Worm (Caenorhabditis elegans) whole organism, mixed stage, embryonic: ENCODE measurements around the gene K09E9.7.
A peak's percentile ranks its signal among the peaks of the same experiment; 100 is the strongest.

Experiments
- M03D4.4 ChIP-seq: sonication (generic microtip); optimal IDR thresholded peaks from 2 replicates; lab custom pipeline; 2017; ENCODE audit warnings: mild to moderate bottlenecking, missing genetic modification characterization, missing compliant biosample characterization
- bed-3 ChIP-seq: fragments of 200-800 bp; sonication (Bioruptor generic); optimal IDR thresholded peaks from 3 replicates; lab custom pipeline; 2018; ENCODE audit warnings: mild to moderate bottlenecking, missing genetic modification characterization, moderate library complexity, missing compliant biosample characterization
- blmp-1 ChIP-seq: fragments of 150-350 bp; optimal IDR thresholded peaks from 2 replicates; lab custom pipeline; 2014; ENCODE audit warnings: missing biosample characterization, missing genetic modification characterization
- ceh-43 ChIP-seq: fragments of 200-800 bp; sonication (Bioruptor generic); optimal IDR thresholded peaks from 2 replicates; lab custom pipeline; 2018; ENCODE audit warnings: mild to moderate bottlenecking, missing genetic modification characterization, moderate library complexity, missing compliant biosample characterization
- ces-1 ChIP-seq: fragments of 150-350 bp; optimal IDR thresholded peaks from 2 replicates; lab custom pipeline; 2014; ENCODE audit warnings: missing biosample characterization, missing genetic modification reagents, missing genetic modification characterization
- drap-1 ChIP-seq: fragments of 200-800 bp; sonication (Bioruptor generic); optimal IDR thresholded peaks from 3 replicates; lab custom pipeline; 2018; ENCODE audit warnings: mild to moderate bottlenecking, missing genetic modification characterization, missing compliant biosample characterization
- elt-1 ChIP-seq: sonication (generic microtip); optimal IDR thresholded peaks from 2 replicates; lab custom pipeline; 2017; ENCODE audit warnings: missing genetic modification characterization, mild to moderate bottlenecking, missing compliant biosample characterization, antibody characterized with exemption, moderate library complexity, borderline replicate concordance; ENCODE audit not compliant: insufficient read depth
- elt-3 ChIP-seq: fragments of 150-350 bp; optimal IDR thresholded peaks from 2 replicates; lab custom pipeline; 2014; ENCODE audit warnings: missing biosample characterization, missing genetic modification characterization
- flh-1 ChIP-seq: fragments of 200-800 bp; sonication (Bioruptor generic); optimal IDR thresholded peaks from 2 replicates; lab custom pipeline; 2018; ENCODE audit warnings: mild to moderate bottlenecking, missing genetic modification characterization, moderate library complexity, missing compliant biosample characterization
- ham-2 ChIP-seq: fragments of 200-800 bp; sonication (Bioruptor generic); optimal IDR thresholded peaks from 2 replicates; lab custom pipeline; 2018; ENCODE audit warnings: mild to moderate bottlenecking, missing genetic modification characterization, missing compliant biosample characterization
- hlh-1 ChIP-seq: fragments of 150-350 bp; optimal IDR thresholded peaks from 2 replicates; lab custom pipeline; 2014; ENCODE audit warnings: missing biosample characterization, missing genetic modification reagents, missing genetic modification characterization
- lin-13 ChIP-seq: fragments of 150-350 bp; optimal IDR thresholded peaks from 2 replicates; lab custom pipeline; 2014; ENCODE audit warnings: missing biosample characterization, missing genetic modification characterization
- lin-32 ChIP-seq: fragments of 200-800 bp; sonication (Bioruptor generic); optimal IDR thresholded peaks from 2 replicates; lab custom pipeline; 2018; ENCODE audit warnings: mild to moderate bottlenecking, missing genetic modification characterization, missing compliant biosample characterization
- mab-5 ChIP-seq: fragments of 150-350 bp; optimal IDR thresholded peaks from 2 replicates; lab custom pipeline; 2014; ENCODE audit warnings: missing biosample characterization, missing genetic modification characterization
- mep-1 ChIP-seq: fragments of 150-350 bp; optimal IDR thresholded peaks from 2 replicates; lab custom pipeline; 2017; ENCODE audit warnings: missing biosample characterization, missing genetic modification reagents, missing genetic modification characterization, inconsistent platforms
- mls-2 ChIP-seq: sonication (generic microtip); optimal IDR thresholded peaks from 2 replicates; lab custom pipeline; 2016; ENCODE audit warnings: mild to moderate bottlenecking, missing genetic modification characterization, moderate library complexity, missing compliant biosample characterization
- nhr-2 ChIP-seq: fragments of 150-350 bp; optimal IDR thresholded peaks from 2 replicates; lab custom pipeline; 2014; ENCODE audit warnings: missing biosample characterization, missing genetic modification characterization
- nhr-237 ChIP-seq: fragments of 150-350 bp; optimal IDR thresholded peaks from 2 replicates; lab custom pipeline; 2014; ENCODE audit warnings: missing biosample characterization, missing genetic modification characterization
- nhr-76 ChIP-seq: sonication (generic microtip); optimal IDR thresholded peaks from 2 replicates; lab custom pipeline; 2017; ENCODE audit warnings: missing biosample characterization, missing genetic modification characterization
- pha-4 ChIP-seq: fragments of 150-350 bp; optimal IDR thresholded peaks from 2 replicates; lab custom pipeline; 2018; ENCODE audit warnings: missing biosample characterization, missing genetic modification reagents, missing genetic modification characterization
- sem-2 ChIP-seq: fragments of 200-800 bp; sonication (Bioruptor generic); optimal IDR thresholded peaks from 2 replicates; lab custom pipeline; 2018; ENCODE audit warnings: mild to moderate bottlenecking, missing genetic modification characterization, missing compliant biosample characterization
- snpc-4 ChIP-seq: fragments of 150-350 bp; optimal IDR thresholded peaks from 2 replicates; lab custom pipeline; 2014; ENCODE audit warnings: missing biosample characterization, missing genetic modification characterization
- sptf-1 ChIP-seq: sonication (generic microtip); optimal IDR thresholded peaks from 2 replicates; lab custom pipeline; 2017; ENCODE audit warnings: mild to moderate bottlenecking, missing genetic modification characterization, moderate library complexity, missing compliant biosample characterization
- unc-120 ChIP-seq: sonication (generic microtip); optimal IDR thresholded peaks from 2 replicates; lab custom pipeline; 2017; ENCODE audit warnings: missing genetic modification characterization, missing compliant biosample characterization; ENCODE audit not compliant: poor library complexity, severe bottlenecking
- unc-39 ChIP-seq: fragments of 150-350 bp; optimal IDR thresholded peaks from 2 replicates; lab custom pipeline; 2014; ENCODE audit warnings: missing biosample characterization, missing genetic modification characterization
- unc-62 ChIP-seq: fragments of 150-350 bp; optimal IDR thresholded peaks from 2 replicates; lab custom pipeline; 2014; ENCODE audit warnings: missing biosample characterization, missing genetic modification reagents, missing genetic modification characterization
- zip-8 ChIP-seq: fragments of 150-350 bp; optimal IDR thresholded peaks from 2 replicates; lab custom pipeline; 2014; ENCODE audit warnings: missing biosample characterization, missing genetic modification characterization
- ztf-11 ChIP-seq: fragments of 150-350 bp; optimal IDR thresholded peaks from 2 replicates; lab custom pipeline; 2014; ENCODE audit warnings: missing biosample characterization, missing genetic modification characterization

The K09E9.7 gene

ce11 chrX:15621001-15621400, 19.7 kb upstream of the K09E9.7 start:
- TF ChIP-seq sem-2 (no peak), mep-1 (no peak), lin-32 (GFP tag; lab: Kevin White, UChicago) (no peak), mls-2 (tag; lab: Kevin White, UChicago) (no peak), unc-120 (no peak), unc-62 (no peak), nhr-237 (tag; lab: Kevin White, UChicago) (no peak), M03D4.4 (tag; lab: Kevin White, UChicago) (no peak), bed-3 (GFP tag; lab: Kevin White, UChicago) (no peak), pha-4 (tag; lab: Kevin White, UChicago) (no peak), ztf-11 (tag; lab: Kevin White, UChicago) (no peak), flh-1 (GFP tag; lab: Kevin White, UChicago) (no peak), nhr-76 (tag; lab: Kevin White, UChicago) (no peak), ceh-43 (GFP tag; lab: Kevin White, UChicago) (no peak)

- TF ChIP-seq elt-1 (tag; lab: Kevin White, UChicago) = no peak
- no peak for TF ChIP-seq drap-1 (GFP tag; lab: Kevin White, UChicago)
- no peak for TF ChIP-seq snpc-4 (tag; lab: Kevin White, UChicago)
- no peak for TF ChIP-seq hlh-1 (tag; lab: Kevin White, UChicago)
- TF ChIP-seq zip-8 (tag; lab: Kevin White, UChicago) = peak; percentile 19
- TF ChIP-seq, all 35 proteins: peak for 1
Measured at ce11 chrX:15622041-15622440, 18.7 kb upstream of the K09E9.7 start.

- peak; percentile 28 for TF ChIP-seq unc-62
- TF ChIP-seq unc-120 = no peak
- TF ChIP-seq drap-1 (GFP tag; lab: Kevin White, UChicago) = no peak
- TF ChIP-seq lin-13 = no peak
Measured at ce11 chrX:15626119-15626850, 14.4 kb upstream of the K09E9.7 start.

DNA sequence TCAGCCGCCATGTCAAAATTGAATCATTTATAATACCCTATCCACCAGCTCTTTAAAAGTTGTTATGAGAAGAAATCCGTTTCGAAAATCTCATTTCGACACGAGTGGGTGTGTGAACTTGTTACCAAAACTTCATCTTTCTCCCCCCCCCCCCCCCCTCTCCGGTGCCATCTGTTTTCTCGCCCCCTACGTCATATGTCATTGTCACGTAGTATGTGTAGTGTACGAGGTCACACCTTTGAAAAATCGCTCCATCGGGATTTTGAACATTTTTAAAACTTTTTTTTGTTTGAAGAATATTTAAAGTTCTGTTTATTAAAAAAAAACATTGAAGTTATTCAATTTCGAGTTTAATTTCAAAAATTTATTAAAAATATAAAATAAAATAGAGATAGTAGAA, 12.9 kb upstream of the K09E9.7 start:
- TF ChIP-seq ces-1 (GFP tag; lab: Kevin White, UChicago) (peak; percentile 62), blmp-1 (tag; lab: Kevin White, UChicago) (no peak)
- TF ChIP-seq, all 35 proteins: peak for 1

ce11 chrX:15628945-15629344, 11.8 kb upstream of the K09E9.7 start:
- no peak for TF ChIP-seq ham-2 (GFP tag; lab: Kevin White, UChicago)
- TF ChIP-seq unc-62 = no peak
- no peak for TF ChIP-seq snpc-4 (tag; lab: Kevin White, UChicago)
- no peak for TF ChIP-seq bed-3 (GFP tag; lab: Kevin White, UChicago)
- no peak for TF ChIP-seq sptf-1
- TF ChIP-seq M03D4.4 (tag; lab: Kevin White, UChicago) = no peak
- TF ChIP-seq pha-4 (tag; lab: Kevin White, UChicago) = no peak

ce11 chrX:15629615-15630014, 11.1 kb upstream of the K09E9.7 start:
- TF ChIP-seq unc-39 (tag; lab: Kevin White, UChicago) (no peak), sptf-1 (no peak), mep-1 (no peak), mab-5 (tag; lab: Kevin White, UChicago) (no peak), elt-1 (tag; lab: Kevin White, UChicago) (no peak), ztf-11 (tag; lab: Kevin White, UChicago) (no peak), unc-120 (no peak), blmp-1 (tag; lab: Kevin White, UChicago) (no peak), bed-3 (GFP tag; lab: Kevin White, UChicago) (no peak), nhr-76 (tag; lab: Kevin White, UChicago) (no peak), M03D4.4 (tag; lab: Kevin White, UChicago) (no peak), sem-2 (no peak), flh-1 (GFP tag; lab: Kevin White, UChicago) (no peak), lin-32 (GFP tag; lab: Kevin White, UChicago) (no peak), ces-1 (GFP tag; lab: Kevin White, UChicago) (no peak), unc-62 (no peak), zip-8 (tag; lab: Kevin White, UChicago) (no peak), nhr-2 (tag; lab: Kevin White, UChicago) (no peak), ham-2 (GFP tag; lab: Kevin White, UChicago) (no peak), elt-3 (tag; lab: Kevin White, UChicago) (no peak)
